Fruit fly (Drosophila melanogaster): ENCODE results near the gene IFT57.
A peak's percentile ranks its signal among the peaks of the same experiment; 100 is the strongest.

dm6 chr2L:3558299-3558698 is 27.7 kb downstream of the IFT57 start:
- peak; percentile 61 for TF ChIP-seq CG8159 (tag; optimal IDR thresholded peaks at IDR 0.05)
- no peak for TF ChIP-seq Pif1A (GFP tag; optimal IDR thresholded peaks at IDR 0.05)
- no peak for TF ChIP-seq CG4496 (GFP tag; IDR thresholded peaks at IDR 0.05)
- TF ChIP-seq Snoo (tag; optimal IDR thresholded peaks at IDR 0.05): no peak
- TF ChIP-seq CG14655 (GFP tag; optimal IDR thresholded peaks at IDR 0.05): no peak
- no peak for TF ChIP-seq CG15710 (tag; optimal IDR thresholded peaks at IDR 0.05)
- no peak for TF ChIP-seq CG13204 (GFP tag; optimal IDR thresholded peaks at IDR 0.05)
- TF ChIP-seq D1 (tag; optimal IDR thresholded peaks at IDR 0.05): no peak
- no peak for TF ChIP-seq CG8301 (tag; optimal IDR thresholded peaks at IDR 0.05)
- TF ChIP-seq CG12605 (GFP tag; IDR thresholded peaks at IDR 0.05): no peak
- TF ChIP-seq CG34367 (tag; optimal IDR thresholded peaks at IDR 0.05): peak; percentile 12
- no peak for TF ChIP-seq gl (tag; optimal IDR thresholded peaks at IDR 0.05)
- peak; percentile 50 for TF ChIP-seq CG17806 (tag; optimal IDR thresholded peaks at IDR 0.05)
- no peak for TF ChIP-seq fd96Ca (GFP tag; IDR thresholded peaks at IDR 0.05)
